Fruit fly (Drosophila melanogaster): ENCODE measurements around the gene CG4119.

CG4119 gene

DNA sequence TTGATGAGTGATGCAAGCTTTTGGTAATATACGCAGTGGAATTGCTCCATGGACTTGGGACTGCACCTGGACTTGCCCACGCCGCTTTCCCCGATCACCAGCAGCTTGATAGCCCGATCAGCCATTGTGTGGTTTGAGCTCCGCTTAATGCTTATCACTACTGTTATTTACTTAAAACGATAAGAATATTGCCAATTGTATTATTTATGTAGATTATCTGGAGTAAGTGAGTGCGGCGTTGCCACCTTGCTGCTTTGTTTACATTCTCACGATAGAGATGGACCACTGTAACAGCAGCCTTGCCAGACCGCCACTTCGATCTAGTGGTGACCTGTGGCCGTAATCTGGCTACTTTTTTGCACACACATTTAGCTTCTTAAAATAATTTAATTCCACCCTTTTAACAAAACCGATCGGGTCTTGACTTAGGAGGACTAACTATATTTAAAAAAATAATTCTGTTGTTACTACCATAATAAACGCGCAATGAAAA lies 5.7 kb downstream of the CG4119 start, which contains the start of gene Rab18 (continued):
- TF ChIP-seq CG2116 (GFP tag; optimal IDR thresholded peaks at IDR 0.05): no peak
- TF ChIP-seq nerfin-2 (GFP tag; IDR thresholded peaks at IDR 0.05; ENCODE audit: partially characterized antibody): no peak
- peak; percentile 3 for TF ChIP-seq Sin3A (optimal IDR thresholded peaks at IDR 0.05)
- TF ChIP-seq CG4854 (GFP tag; optimal IDR thresholded peaks at IDR 0.05): no peak
- TF ChIP-seq ranshi (GFP tag; IDR thresholded peaks at IDR 0.05): peak; percentile 53; the same call in 1 of the 2 replicates
- TF ChIP-seq NC2β (GFP tag; optimal IDR thresholded peaks at IDR 0.05): no peak
- TF ChIP-seq tgo (GFP tag; IDR thresholded peaks at IDR 0.05): 0 out of 3 replicates have a peak, but pooled peaks have one; percentile 23
- no peak for TF ChIP-seq Lim3 (GFP tag; IDR thresholded peaks at IDR 0.05)
- no peak for TF ChIP-seq CG17912 (GFP tag; optimal IDR thresholded peaks at IDR 0.05)
- no peak for TF ChIP-seq crol (GFP tag; IDR thresholded peaks at IDR 0.05)
- peak; percentile 13; the same call in 1 of the 2 replicates for TF ChIP-seq sob (GFP tag; IDR thresholded peaks at IDR 0.05)
- peak; percentile 20; the same call in 1 of the 2 replicates for TF ChIP-seq inv (GFP tag; IDR thresholded peaks at IDR 0.05; ENCODE audit: partially characterized antibody)
- TF ChIP-seq dmrt11E (tag; optimal IDR thresholded peaks at IDR 0.05): no peak
- TF ChIP-seq CG4328 (GFP tag; optimal IDR thresholded peaks at IDR 0.05): no peak
- TF ChIP-seq Nf-YC (tag; optimal IDR thresholded peaks at IDR 0.05): no peak
- no peak for TF ChIP-seq h (optimal IDR thresholded peaks at IDR 0.05)
- TF ChIP-seq Sox102F (GFP tag; optimal IDR thresholded peaks at IDR 0.05): no peak
- TF ChIP-seq abd-A (tag; optimal IDR thresholded peaks at IDR 0.05): no peak
- TF ChIP-seq tx (GFP tag; optimal IDR thresholded peaks at IDR 0.05): no peak
- TF ChIP-seq CG34376 (GFP tag; optimal IDR thresholded peaks at IDR 0.05): no peak
- peak; percentile 40 for TF ChIP-seq CG9817 (tag; optimal IDR thresholded peaks at IDR 0.05)
- TF ChIP-seq CG9932 (GFP tag; IDR thresholded peaks at IDR 0.05): peak; percentile 77
- peak; percentile 1 for TF ChIP-seq CG12942 (GFP tag; optimal IDR thresholded peaks at IDR 0.05)
- peak; percentile 46 for TF ChIP-seq CG2120 (GFP tag; optimal IDR thresholded peaks at IDR 0.05)
- no peak for TF ChIP-seq Deaf1 (tag; optimal IDR thresholded peaks at IDR 0.05)
- TF ChIP-seq CG10959 (GFP tag; IDR thresholded peaks at IDR 0.05): no peak
- TF ChIP-seq CG11560 (tag; IDR thresholded peaks at IDR 0.05): no peak
- no peak for TF ChIP-seq Fer3 (tag; optimal IDR thresholded peaks at IDR 0.05)
- no peak for TF ChIP-seq ATbp (GFP tag; optimal IDR thresholded peaks at IDR 0.05)
- TF ChIP-seq caup (GFP tag; optimal IDR thresholded peaks at IDR 0.05; ENCODE audit: severe bottlenecking): no peak
- no peak for TF ChIP-seq HmgD (GFP tag; optimal IDR thresholded peaks at IDR 0.05)
- TF ChIP-seq maf-S (GFP tag; optimal IDR thresholded peaks at IDR 0.05): no peak
- peak; percentile 31 for TF ChIP-seq CG7786 (GFP tag; optimal IDR thresholded peaks at IDR 0.05)
- no peak for TF ChIP-seq CG17385 (GFP tag; optimal IDR thresholded peaks at IDR 0.05)
- no peak for TF ChIP-seq BtbVII (GFP tag; optimal IDR thresholded peaks at IDR 0.05)
- TF ChIP-seq hkb (optimal IDR thresholded peaks at IDR 0.05): no peak
- TF ChIP-seq hkb (GFP tag; IDR thresholded peaks at IDR 0.05): peak; percentile 29; the same call in 1 of the 2 replicates
- no peak for TF ChIP-seq CG6765 (GFP tag; optimal IDR thresholded peaks at IDR 0.05)
- peak; percentile 52 for TF ChIP-seq slp2 (GFP tag; optimal IDR thresholded peaks at IDR 0.05)
- no peak for TF ChIP-seq CG31224 (GFP tag; IDR thresholded peaks at IDR 0.05)
- no peak for TF ChIP-seq CG5953 (GFP tag; IDR thresholded peaks at IDR 0.05)
- no peak for TF ChIP-seq jing (GFP tag; optimal IDR thresholded peaks at IDR 0.05)
- TF ChIP-seq CG10543 (GFP tag; optimal IDR thresholded peaks at IDR 0.05): no peak
- no peak for TF ChIP-seq CG9727 (GFP tag; optimal IDR thresholded peaks at IDR 0.05)
- no peak for TF ChIP-seq luna (GFP tag; optimal IDR thresholded peaks at IDR 0.05)
- TF ChIP-seq CG7372 (GFP tag; IDR thresholded peaks at IDR 0.05): no peak
- no peak for TF ChIP-seq Dek (tag; optimal IDR thresholded peaks at IDR 0.05)
- TF ChIP-seq odd (GFP tag; optimal IDR thresholded peaks at IDR 0.05): no peak
- TF ChIP-seq GATAe (GFP tag; conservative IDR thresholded peaks at IDR 0.05): no peak
- TF ChIP-seq CG3163 (GFP tag; optimal IDR thresholded peaks at IDR 0.05): no peak
- no peak for TF ChIP-seq CG7271 (tag; optimal IDR thresholded peaks at IDR 0.05)
- no peak for TF ChIP-seq bigmax (GFP tag; optimal IDR thresholded peaks at IDR 0.05)

All from whole organism, embryonic.